Worm (Caenorhabditis elegans) whole organism, young adult: ENCODE measurements around the gene C29F7.3.

Experiments
- B0019.2 ChIP-seq: fragments of 200-800 bp; sonication (Bioruptor generic); conservative IDR thresholded peaks from 2 replicates; pipeline ENCODE4 v1.3.6; 2022; ENCODE audit warnings: missing genetic modification reagents, missing genetic modification characterization, missing compliant biosample characterization
- B0035.1 ChIP-seq: sonication (generic microtip); optimal IDR thresholded peaks from 2 replicates; lab custom pipeline; 2016; ENCODE audit warnings: missing genetic modification characterization, mild to moderate bottlenecking, missing compliant biosample characterization, missing genotype, missing genetic modification reagents
- D2030.7 ChIP-seq: fragments of 200-800 bp; sonication (Bioruptor generic); IDR thresholded peaks from 2 replicates; pipeline ENCODE4 v1.3.6; 2022; ENCODE audit warnings: missing genetic modification reagents, missing genetic modification characterization, missing compliant biosample characterization
- F23B12.7 ChIP-seq: sonication (generic microtip); optimal IDR thresholded peaks from 2 replicates; lab custom pipeline; 2017; ENCODE audit warnings: missing genetic modification characterization, mild to moderate bottlenecking, missing compliant biosample characterization, antibody characterized with exemption, moderate library complexity; ENCODE audit not compliant: insufficient read depth
- F57C9.4 ChIP-seq: sonication (generic microtip); optimal IDR thresholded peaks from 2 replicates; lab custom pipeline; 2017; ENCODE audit warnings: mild to moderate bottlenecking, missing genetic modification characterization, missing compliant biosample characterization
- T07F8.4 ChIP-seq: sonication (generic microtip); optimal IDR thresholded peaks from 2 replicates; lab custom pipeline; 2016; ENCODE audit warnings: mild to moderate bottlenecking, missing genetic modification characterization, moderate library complexity, missing compliant biosample characterization
- Y53G8AR.9 ChIP-seq: fragments of 200-800 bp; sonication (Bioruptor generic); conservative IDR thresholded peaks from 2 replicates; pipeline ENCODE4 v1.3.6; 2022; ENCODE audit warnings: missing genetic modification reagents, missing genetic modification characterization, missing compliant biosample characterization
- Y67H2A.10 ChIP-seq: fragments of 200-800 bp; sonication (Bioruptor generic); conservative IDR thresholded peaks from 2 replicates; pipeline ENCODE4 v1.3.6; 2022; ENCODE audit warnings: missing genetic modification reagents, missing genetic modification characterization, missing compliant biosample characterization
- Y95B8A.8 ChIP-seq: fragments of 200-800 bp; sonication (Bioruptor generic); IDR thresholded peaks from 2 replicates; pipeline ENCODE4 v1.3.6; 2022; ENCODE audit warnings: missing genetic modification reagents, missing genetic modification characterization, missing compliant biosample characterization
- akir-1 ChIP-seq: fragments of 200-800 bp; sonication (Bioruptor generic); optimal IDR thresholded peaks from 2 replicates; lab custom pipeline; 2018; ENCODE audit warnings: mild to moderate bottlenecking, missing genetic modification characterization, moderate library complexity, missing compliant biosample characterization
- ama-1 ChIP-seq, 3 experiments: fragments of 150-350 bp in 1 of 3; sonication (generic microtip) in 2 of 3; optimal IDR thresholded peaks; 2 replicates each; lab custom pipeline; 2014 to 2018; ENCODE audit warnings: missing biosample characterization in 2 of 3, missing genetic modification characterization in 2 of 3, missing genetic modification reagents in 2 of 3
- attf-5 ChIP-seq: fragments of 200-800 bp; sonication (Bioruptor generic); optimal IDR thresholded peaks from 2 replicates; lab custom pipeline; 2018; ENCODE audit warnings: mild to moderate bottlenecking, missing genetic modification characterization, missing compliant biosample characterization
- ceh-100 ChIP-seq: fragments of 200-800 bp; sonication (Bioruptor generic); IDR thresholded peaks from 2 replicates; pipeline ENCODE4 v1.3.6; 2022; ENCODE audit warnings: missing genetic modification reagents, missing genetic modification characterization, missing compliant biosample characterization
- ceh-27 ChIP-seq: fragments of 200-800 bp; sonication (Bioruptor generic); optimal IDR thresholded peaks from 2 replicates; lab custom pipeline; 2018; ENCODE audit warnings: mild to moderate bottlenecking, missing genetic modification characterization, moderate library complexity, missing compliant biosample characterization
- chd-7 ChIP-seq: sonication (generic microtip); optimal IDR thresholded peaks from 2 replicates; lab custom pipeline; 2016; ENCODE audit warnings: mild to moderate bottlenecking, missing genetic modification characterization, moderate library complexity, missing compliant biosample characterization
- die-1 ChIP-seq: sonication (generic microtip); optimal IDR thresholded peaks from 2 replicates; lab custom pipeline; 2016; ENCODE audit warnings: missing genotype, mild to moderate bottlenecking, missing genetic modification characterization, missing compliant biosample characterization
- egl-44 ChIP-seq: fragments of 200-800 bp; sonication (Bioruptor generic); IDR thresholded peaks from 2 replicates; pipeline ENCODE4 v1.3.6; 2022; ENCODE audit warnings: missing genetic modification reagents, missing genetic modification characterization, missing compliant biosample characterization
- gei-17 ChIP-seq: fragments of 200-800 bp; sonication (Bioruptor generic); optimal IDR thresholded peaks from 2 replicates; lab custom pipeline; 2018; ENCODE audit warnings: mild to moderate bottlenecking, missing genetic modification characterization, missing compliant biosample characterization
- him-1 ChIP-seq: sonication (generic microtip); optimal IDR thresholded peaks from 2 replicates; lab custom pipeline; 2016; ENCODE audit warnings: missing genotype, missing genetic modification reagents, missing genetic modification characterization, missing compliant biosample characterization
- hmg-20 ChIP-seq: fragments of 200-800 bp; sonication (Bioruptor generic); IDR thresholded peaks from 2 replicates; pipeline ENCODE4 v1.3.6; 2022; ENCODE audit warnings: missing genetic modification reagents, missing genetic modification characterization, missing compliant biosample characterization
- hrde-1 ChIP-seq: sonication (generic microtip); optimal IDR thresholded peaks from 2 replicates; lab custom pipeline; 2016; ENCODE audit warnings: missing genetic modification characterization, mild to moderate bottlenecking, missing compliant biosample characterization, moderate library complexity, missing genotype, missing genetic modification reagents, borderline replicate concordance
- lin-35 ChIP-seq, 3 experiments: fragments of 150-350 bp in 2 of 3; sonication (generic microtip) in 1 of 3; optimal IDR thresholded peaks; 2 replicates each; lab custom pipeline; 2014 to 2018; ENCODE audit warnings: missing biosample characterization in 3 of 3, missing genetic modification characterization in 3 of 3, missing genetic modification reagents in 3 of 3
- lsy-27 ChIP-seq: sonication (generic microtip); optimal IDR thresholded peaks from 2 replicates; lab custom pipeline; 2017; ENCODE audit warnings: missing genetic modification characterization, mild to moderate bottlenecking, missing compliant biosample characterization, antibody characterized with exemption, missing genotype, borderline replicate concordance; ENCODE audit not compliant: insufficient read depth
- madf-8 ChIP-seq: fragments of 200-800 bp; sonication (Bioruptor generic); conservative IDR thresholded peaks from 2 replicates; pipeline ENCODE4 v1.3.6; 2022; ENCODE audit warnings: missing genetic modification reagents, missing genetic modification characterization, missing compliant biosample characterization
- nfya-1 ChIP-seq: sonication (generic microtip); optimal IDR thresholded peaks from 2 replicates; lab custom pipeline; 2017; ENCODE audit warnings: antibody characterized with exemption, missing compliant biosample characterization, missing genetic modification characterization, borderline replicate concordance; ENCODE audit not compliant: insufficient read depth
- nfya-2 ChIP-seq: fragments of 200-800 bp; sonication (Bioruptor generic); IDR thresholded peaks from 2 replicates; pipeline ENCODE4 v1.3.6; 2022; ENCODE audit warnings: missing genetic modification reagents, missing genetic modification characterization, missing compliant biosample characterization
- nhr-179 ChIP-seq: sonication (generic microtip); optimal IDR thresholded peaks from 2 replicates; lab custom pipeline; 2016; ENCODE audit warnings: mild to moderate bottlenecking, missing genetic modification characterization, missing compliant biosample characterization
- nhr-90 ChIP-seq: sonication (generic microtip); optimal IDR thresholded peaks from 2 replicates; lab custom pipeline; 2016; ENCODE audit warnings: missing genotype, mild to moderate bottlenecking, missing genetic modification characterization, missing compliant biosample characterization
- pbrm-1 ChIP-seq: fragments of 200-800 bp; sonication (Bioruptor generic); IDR thresholded peaks from 2 replicates; pipeline ENCODE4 v1.3.6; 2022; ENCODE audit warnings: missing genetic modification reagents, missing genetic modification characterization, missing compliant biosample characterization
- pha-4 ChIP-seq: fragments of 150-350 bp; sonication (generic microtip); optimal IDR thresholded peaks from 2 replicates; lab custom pipeline; 2014; ENCODE audit warnings: missing biosample characterization, missing genetic modification reagents, missing genetic modification characterization
- rpc-1 ChIP-seq, 2 experiments: fragments of 150-350 bp in 1 of 2; sonication (generic microtip) in 1 of 2; optimal IDR thresholded peaks; 2 replicates each; lab custom pipeline; 2014 to 2018; ENCODE audit warnings: missing biosample characterization in 1 of 2, missing genetic modification characterization in 1 of 2, missing genetic modification reagents in 1 of 2, missing genotype in 1 of 2
- sea-2 ChIP-seq: fragments of 200-800 bp; sonication (Bioruptor generic); IDR thresholded peaks from 2 replicates; pipeline ENCODE4 v1.3.6; 2022; ENCODE audit warnings: missing genetic modification characterization, missing compliant biosample characterization
- snpc-1.3 ChIP-seq: sonication (generic microtip); optimal IDR thresholded peaks from 2 replicates; lab custom pipeline; 2017; ENCODE audit warnings: missing genetic modification characterization, mild to moderate bottlenecking, missing compliant biosample characterization, antibody characterized with exemption, moderate library complexity, missing genotype, missing genetic modification reagents; ENCODE audit not compliant: insufficient read depth
- snpc-4 ChIP-seq, 5 experiments: fragments of 150-350 bp in 1 of 5; sonication (generic microtip) in 4 of 5; optimal IDR thresholded peaks; 2 replicates each; lab custom pipeline; 2014 to 2018; ENCODE audit warnings: missing genetic modification characterization in 5 of 5, missing biosample characterization in 3 of 5, antibody characterized with exemption in 2 of 5, mild to moderate bottlenecking in 2 of 5, missing compliant biosample characterization in 2 of 5, missing genotype in 2 of 5, moderate library complexity in 2 of 5, missing genetic modification reagents in 1 of 5
- somi-1 ChIP-seq: fragments of 200-800 bp; sonication (Bioruptor generic); optimal IDR thresholded peaks from 2 replicates; lab custom pipeline; 2018; ENCODE audit warnings: mild to moderate bottlenecking, missing genetic modification characterization, missing compliant biosample characterization
- tbp1 ChIP-seq: fragments of 200-800 bp; sonication (Bioruptor generic); optimal IDR thresholded peaks from 2 replicates; lab custom pipeline; 2018; ENCODE audit warnings: mild to moderate bottlenecking, missing genetic modification characterization, missing compliant biosample characterization
- tbx-9 ChIP-seq: sonication (generic microtip); optimal IDR thresholded peaks from 2 replicates; lab custom pipeline; 2016; ENCODE audit warnings: borderline replicate concordance, missing genetic modification characterization, inconsistent platforms, missing compliant biosample characterization
- zim-3 ChIP-seq: sonication (generic microtip); optimal IDR thresholded peaks from 2 replicates; lab custom pipeline; 2017; ENCODE audit warnings: mild to moderate bottlenecking, missing genetic modification characterization, moderate library complexity, missing compliant biosample characterization
- ztf-22 ChIP-seq: fragments of 200-800 bp; sonication (Bioruptor generic); optimal IDR thresholded peaks from 2 replicates; lab custom pipeline; 2018; ENCODE audit warnings: mild to moderate bottlenecking, missing genetic modification characterization, moderate library complexity, missing compliant biosample characterization

C29F7.3 gene

ce11 chrX:13435790-13436472, 16.2 kb upstream of the C29F7.3 start, which contains the start of gene jmjd-3.3 (continued):
- TF ChIP-seq ceh-27 (no peak), D2030.7 (peak; percentile 58; the same call in 1 of the 2 replicates), snpc-4 (GFP tag; optimal IDR thresholded peaks at IDR 0.05; lab: Kevin White, UChicago) (no peak), snpc-4 (tag; optimal IDR thresholded peaks at IDR 0.05; lab: Kevin White, UChicago) (peak in 1 of 4 experiments; percentile 47), somi-1 (GFP tag; lab: Kevin White, UChicago) (no peak), rpc-1 (optimal IDR thresholded peaks at IDR 0.05; lab: Kevin White, UChicago) (peak; percentile 59), rpc-1 (tag; optimal IDR thresholded peaks at IDR 0.05; lab: Kevin White, UChicago) (peak; percentile 82), die-1 (tag; lab: Kevin White, UChicago) (peak; percentile 20), T07F8.4 (tag; lab: Kevin White, UChicago) (no peak), pha-4 (tag; lab: Kevin White, UChicago) (no peak), lsy-27 (no peak), snpc-1.3 (tag; lab: Kevin White, UChicago) (peak; percentile 22), sea-2 (GFP tag; lab: Robert Waterston, UW) (no peak), madf-8 (no peak), Y67H2A.10 (no peak), akir-1 (GFP tag; lab: Kevin White, UChicago) (no peak), gei-17 (no peak), nhr-90 (no peak), Y95B8A.8 (GFP tag; lab: Robert Waterston, UW) (no peak), ama-1 (optimal IDR thresholded peaks at IDR 0.05; lab: Kevin White, UChicago) (no peak), ama-1 (GFP tag; optimal IDR thresholded peaks at IDR 0.05; lab: Kevin White, UChicago) (peak in 1 of 2 experiments; percentile 26), B0019.2 (GFP tag; lab: Robert Waterston, UW) (no peak), B0035.1 (tag; lab: Kevin White, UChicago) (no peak), lin-35 (GFP tag; optimal IDR thresholded peaks at IDR 0.05; lab: Kevin White, UChicago) (no peak), egl-44 (no peak), attf-5 (GFP tag; lab: Kevin White, UChicago) (no peak), ztf-22 (no peak), nhr-179 (tag; lab: Kevin White, UChicago) (no peak), F57C9.4 (no peak), hmg-20 (GFP tag; lab: Robert Waterston, UW) (no peak), him-1 (tag; lab: Kevin White, UChicago) (peak; percentile 2), ceh-100 (no peak), tbp1 (GFP tag; lab: Kevin White, UChicago) (peak; percentile 81), nfya-1 (tag; lab: Kevin White, UChicago) (no peak), chd-7 (no peak), nfya-2 (GFP tag; lab: Robert Waterston, UW) (no peak)

DNA sequence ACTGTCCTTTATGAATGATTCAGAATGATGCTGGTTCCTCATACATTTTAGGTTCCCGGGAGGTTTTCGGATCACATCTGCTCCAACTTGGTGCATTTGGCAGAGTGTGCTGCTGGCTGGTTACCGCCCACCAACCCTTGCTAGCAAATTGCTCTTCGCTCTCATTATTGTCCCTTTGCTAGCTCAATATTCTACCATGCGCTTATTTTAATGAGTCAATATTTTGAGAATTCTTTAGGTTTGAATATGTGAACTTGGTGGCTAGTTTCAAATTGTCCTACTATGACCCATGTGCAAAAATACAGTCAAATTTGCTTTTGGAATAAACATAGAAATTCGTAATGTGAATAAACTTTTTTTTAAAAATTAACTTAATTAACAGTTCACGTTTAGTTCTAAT, 15.4 kb upstream of the C29F7.3 start:
- TF ChIP-seq Y53G8AR.9 (no peak), hrde-1 (tag; lab: Kevin White, UChicago) (no peak), T07F8.4 (tag; lab: Kevin White, UChicago) (no peak), egl-44 (no peak), pbrm-1 (GFP tag; lab: Robert Waterston, UW) (no peak), tbx-9 (tag; lab: Kevin White, UChicago) (no peak), F23B12.7 (tag; lab: Kevin White, UChicago) (no peak), zim-3 (no peak)
- TF ChIP-seq, all 124 proteins: peak for 0
